Worm (Caenorhabditis elegans) whole organism, L2 larva: ENCODE measurements around the gene srg-24.
A peak's percentile ranks its signal among the peaks of the same experiment; 100 is the strongest.
"Not testable (repeated sequence)": the region's sequence is repeated elsewhere in the genome, so short reads cannot be mapped to it uniquely, and the experiment has no call there.

ENCODE experiments used
- C34F6.9 ChIP-seq: fragments of 150-350 bp; optimal IDR thresholded peaks from 2 replicates; lab custom pipeline; 2014; ENCODE audit warnings: missing biosample characterization, missing genetic modification characterization
- F13H6.1 ChIP-seq: sonication (generic microtip); optimal IDR thresholded peaks from 2 replicates; lab custom pipeline; 2016; ENCODE audit warnings: missing genetic modification characterization, missing compliant biosample characterization
- Y55F3AM.14 ChIP-seq: fragments of 200-800 bp; sonication (Bioruptor generic); optimal IDR thresholded peaks from 2 replicates; lab custom pipeline; 2018; ENCODE audit warnings: mild to moderate bottlenecking, missing genetic modification characterization, missing compliant biosample characterization
- ZK546.5 ChIP-seq: sonication (generic microtip); optimal IDR thresholded peaks from 2 replicates; lab custom pipeline; 2017; ENCODE audit warnings: missing biosample characterization, missing genetic modification characterization
- alr-1 ChIP-seq: fragments of 150-350 bp; optimal IDR thresholded peaks from 2 replicates; lab custom pipeline; 2014; ENCODE audit warnings: missing biosample characterization, missing genetic modification characterization
- aly-2 ChIP-seq: fragments of 150-350 bp; optimal IDR thresholded peaks from 2 replicates; lab custom pipeline; 2014; ENCODE audit warnings: missing biosample characterization, missing genetic modification characterization
- blmp-1 ChIP-seq: sonication (generic microtip); optimal IDR thresholded peaks from 2 replicates; lab custom pipeline; 2017; ENCODE audit warnings: missing genetic modification characterization, mild to moderate bottlenecking, missing compliant biosample characterization, antibody characterized with exemption, moderate library complexity; ENCODE audit not compliant: insufficient read depth
- ceh-16 ChIP-seq: fragments of 150-350 bp; optimal IDR thresholded peaks from 2 replicates; lab custom pipeline; 2014; ENCODE audit warnings: missing biosample characterization, missing genetic modification characterization
- ceh-82 ChIP-seq: fragments of 150-350 bp; optimal IDR thresholded peaks from 2 replicates; lab custom pipeline; 2014; ENCODE audit warnings: missing biosample characterization, missing genetic modification characterization
- crh-2 ChIP-seq: sonication (generic microtip); optimal IDR thresholded peaks from 2 replicates; lab custom pipeline; 2017; ENCODE audit warnings: missing biosample characterization, missing genetic modification characterization
- dmd-4 ChIP-seq: sonication (generic microtip); optimal IDR thresholded peaks from 2 replicates; lab custom pipeline; 2017; ENCODE audit warnings: missing biosample characterization, missing genetic modification characterization
- egl-27 ChIP-seq: sonication (generic microtip); optimal IDR thresholded peaks from 3 replicates; lab custom pipeline; 2017; ENCODE audit warnings: missing biosample characterization, missing genetic modification reagents, missing genetic modification characterization
- elt-1 ChIP-seq: fragments of 150-350 bp; optimal IDR thresholded peaks from 2 replicates; lab custom pipeline; 2014; ENCODE audit warnings: missing biosample characterization, missing genetic modification characterization
- fos-1 ChIP-seq: fragments of 150-350 bp; optimal IDR thresholded peaks from 2 replicates; lab custom pipeline; 2014; ENCODE audit warnings: missing biosample characterization, missing genetic modification characterization
- gmeb-1 ChIP-seq: fragments of 150-350 bp; optimal IDR thresholded peaks from 2 replicates; lab custom pipeline; 2014; ENCODE audit warnings: missing biosample characterization, missing genetic modification characterization
- lin-11 ChIP-seq: fragments of 150-350 bp; sonication (generic microtip); optimal IDR thresholded peaks from 2 replicates; lab custom pipeline; 2014; ENCODE audit warnings: missing biosample characterization, missing genetic modification characterization, inconsistent platforms, mixed read lengths
- lin-13 ChIP-seq: fragments of 150-350 bp; optimal IDR thresholded peaks from 2 replicates; lab custom pipeline; 2014; ENCODE audit warnings: missing biosample characterization, missing genetic modification reagents, missing genetic modification characterization
- lin-39 ChIP-seq: fragments of 150-350 bp; optimal IDR thresholded peaks from 2 replicates; lab custom pipeline; 2014; ENCODE audit warnings: missing biosample characterization, missing genetic modification reagents, missing genetic modification characterization
- mab-5 ChIP-seq: fragments of 150-350 bp; optimal IDR thresholded peaks from 2 replicates; lab custom pipeline; 2014; ENCODE audit warnings: missing biosample characterization, missing genetic modification characterization
- mdl-1 ChIP-seq, 2 experiments: fragments of 150-350 bp in 1 of 2; sonication (generic microtip) in 1 of 2; optimal IDR thresholded peaks; 2 replicates each; lab custom pipeline; 2017; ENCODE audit warnings: missing biosample characterization in 2 of 2, missing genetic modification characterization in 2 of 2
- nhr-10 ChIP-seq: sonication (generic microtip); optimal IDR thresholded peaks from 2 replicates; lab custom pipeline; 2017; ENCODE audit warnings: missing biosample characterization, missing genetic modification characterization
- nhr-11 ChIP-seq: fragments of 150-350 bp; optimal IDR thresholded peaks from 2 replicates; lab custom pipeline; 2014; ENCODE audit warnings: missing biosample characterization, missing genetic modification characterization
- nhr-129 ChIP-seq: fragments of 150-350 bp; optimal IDR thresholded peaks from 2 replicates; lab custom pipeline; 2014; ENCODE audit warnings: missing biosample characterization, missing genetic modification characterization
- nhr-21 ChIP-seq: fragments of 150-350 bp; optimal IDR thresholded peaks from 2 replicates; lab custom pipeline; 2014; ENCODE audit warnings: missing biosample characterization, missing genetic modification characterization
- nhr-23 ChIP-seq: fragments of 150-350 bp; optimal IDR thresholded peaks from 2 replicates; lab custom pipeline; 2014; ENCODE audit warnings: missing biosample characterization, missing genetic modification reagents, missing genetic modification characterization
- nhr-237 ChIP-seq: fragments of 150-350 bp; optimal IDR thresholded peaks from 2 replicates; lab custom pipeline; 2014; ENCODE audit warnings: missing biosample characterization, missing genetic modification characterization
- nhr-25 ChIP-seq: fragments of 150-350 bp; sonication (generic microtip); optimal IDR thresholded peaks from 3 replicates; lab custom pipeline; 2014; ENCODE audit warnings: missing biosample characterization, missing genetic modification characterization
- nhr-6 ChIP-seq: fragments of 150-350 bp; optimal IDR thresholded peaks from 2 replicates; lab custom pipeline; 2014; ENCODE audit warnings: missing biosample characterization, missing genetic modification characterization
- nhr-77 ChIP-seq: fragments of 150-350 bp; optimal IDR thresholded peaks from 2 replicates; lab custom pipeline; 2014; ENCODE audit warnings: missing biosample characterization, missing genetic modification characterization
- peb-1 ChIP-seq: fragments of 150-350 bp; optimal IDR thresholded peaks from 2 replicates; lab custom pipeline; 2014; ENCODE audit warnings: missing biosample characterization, missing genetic modification characterization
- skn-1 ChIP-seq: sonication (generic microtip); optimal IDR thresholded peaks from 2 replicates; lab custom pipeline; 2017; ENCODE audit warnings: missing biosample characterization, missing genetic modification characterization
- sma-9 ChIP-seq, 2 experiments: fragments of 150-350 bp in 1 of 2; sonication (generic microtip) in 1 of 2; optimal IDR thresholded peaks; 2 replicates each; lab custom pipeline; 2014 to 2016; ENCODE audit warnings: missing genetic modification characterization in 2 of 2, mild to moderate bottlenecking in 1 of 2, missing biosample characterization in 1 of 2, missing compliant biosample characterization in 1 of 2, missing genetic modification reagents in 1 of 2, moderate library complexity in 1 of 2
- snpc-4 ChIP-seq: fragments of 150-350 bp; optimal IDR thresholded peaks from 2 replicates; lab custom pipeline; 2014; ENCODE audit warnings: missing biosample characterization, missing genetic modification characterization
- unc-39 ChIP-seq: fragments of 150-350 bp; optimal IDR thresholded peaks from 2 replicates; lab custom pipeline; 2014; ENCODE audit warnings: missing biosample characterization, missing genetic modification characterization
- unc-55 ChIP-seq: fragments of 150-350 bp; sonication (generic microtip); optimal IDR thresholded peaks from 3 replicates; lab custom pipeline; 2014; ENCODE audit warnings: missing biosample characterization, missing genetic modification reagents, missing genetic modification characterization
- zag-1 ChIP-seq: fragments of 150-350 bp; optimal IDR thresholded peaks from 2 replicates; lab custom pipeline; 2014; ENCODE audit warnings: missing biosample characterization, missing genetic modification characterization
- ztf-1 ChIP-seq: fragments of 200-800 bp; sonication (Bioruptor generic); conservative IDR thresholded peaks from 2 replicates; pipeline ENCODE4 v1.3.6; 2022; ENCODE audit warnings: missing genetic modification characterization, missing compliant biosample characterization
- ztf-11 ChIP-seq: sonication (generic microtip); optimal IDR thresholded peaks from 2 replicates; lab custom pipeline; 2017; ENCODE audit warnings: missing biosample characterization, missing genetic modification characterization
- ztf-4 ChIP-seq: fragments of 150-350 bp; optimal IDR thresholded peaks from 2 replicates; lab custom pipeline; 2014; ENCODE audit warnings: missing biosample characterization, missing genetic modification characterization

srg-24 gene

DNA sequence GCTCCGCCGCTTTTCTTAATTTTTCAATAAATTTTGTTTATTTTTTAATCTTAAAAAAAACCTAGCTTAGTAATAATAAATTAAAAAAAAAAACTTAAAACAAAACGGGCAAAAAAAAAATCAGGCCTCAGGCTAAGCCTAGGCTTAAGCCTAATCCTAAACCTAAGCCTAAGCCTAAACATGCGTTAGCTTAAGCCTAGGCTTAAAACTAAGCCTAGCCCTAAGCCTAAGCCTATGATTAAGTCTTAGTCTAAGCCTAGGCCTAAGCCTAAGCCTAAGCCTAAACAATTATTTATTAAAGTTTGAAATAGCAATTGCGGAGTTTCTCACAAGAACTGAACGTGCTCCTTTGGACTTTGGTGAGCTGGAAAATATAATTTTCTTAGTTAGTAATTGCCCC, 34.8 kb upstream of the srg-24 start:
- TF ChIP-seq sma-9 (GFP tag; optimal IDR thresholded peaks at IDR 0.05; lab: Kevin White, UChicago) (no peak), sma-9 (tag; optimal IDR thresholded peaks at IDR 0.05; lab: Kevin White, UChicago) (no peak), ZK546.5 (tag; lab: Kevin White, UChicago) (no peak), nhr-10 (tag; lab: Kevin White, UChicago) (no peak), gmeb-1 (tag; lab: Kevin White, UChicago) (no peak), ztf-4 (tag; lab: Kevin White, UChicago) (no peak), fos-1 (tag; lab: Kevin White, UChicago) (no peak), skn-1 (tag; lab: Kevin White, UChicago) (no peak), nhr-11 (no peak), lin-11 (tag; lab: Kevin White, UChicago) (no peak), alr-1 (tag; lab: Kevin White, UChicago) (no peak), crh-2 (no peak), snpc-4 (tag; lab: Kevin White, UChicago) (no peak), unc-39 (tag; lab: Kevin White, UChicago) (no peak), nhr-77 (tag; lab: Kevin White, UChicago) (no peak), peb-1 (tag; lab: Kevin White, UChicago) (no peak), ceh-82 (no peak), mdl-1 (tag; optimal IDR thresholded peaks at IDR 0.05; lab: Kevin White, UChicago) (no peak), unc-55 (GFP tag; lab: Kevin White, UChicago) (no peak)

DNA sequence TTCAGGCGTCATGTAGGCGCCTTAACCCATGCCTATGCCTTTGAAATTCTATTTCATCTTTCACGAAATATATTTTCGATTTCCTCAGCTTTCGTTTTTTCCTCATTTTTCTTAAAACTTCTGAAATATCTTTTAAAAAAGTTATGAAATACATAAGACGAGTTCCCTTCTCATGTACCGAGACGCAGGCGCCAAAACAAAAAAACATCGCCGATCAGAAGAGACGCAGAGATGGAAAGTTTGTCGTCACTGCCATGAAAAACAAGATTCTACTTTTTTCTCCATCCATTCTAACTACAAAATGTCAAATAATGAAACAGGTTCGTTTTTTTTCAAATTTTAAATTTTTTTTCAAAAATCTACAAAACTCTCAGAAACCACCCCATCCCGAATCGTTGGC, 28.6 kb upstream of the srg-24 start, which contains the start of gene chil-24:
Gene chil-24 (plus strand): TSS at position 156 of the 400 bp plus-strand sequence.
- TF ChIP-seq ztf-1 (no peak), sma-9 (GFP tag; optimal IDR thresholded peaks at IDR 0.05; lab: Kevin White, UChicago) (peak; percentile 7), sma-9 (tag; optimal IDR thresholded peaks at IDR 0.05; lab: Kevin White, UChicago) (no peak), nhr-237 (no peak), unc-55 (GFP tag; lab: Kevin White, UChicago) (peak; percentile 16)

DNA sequence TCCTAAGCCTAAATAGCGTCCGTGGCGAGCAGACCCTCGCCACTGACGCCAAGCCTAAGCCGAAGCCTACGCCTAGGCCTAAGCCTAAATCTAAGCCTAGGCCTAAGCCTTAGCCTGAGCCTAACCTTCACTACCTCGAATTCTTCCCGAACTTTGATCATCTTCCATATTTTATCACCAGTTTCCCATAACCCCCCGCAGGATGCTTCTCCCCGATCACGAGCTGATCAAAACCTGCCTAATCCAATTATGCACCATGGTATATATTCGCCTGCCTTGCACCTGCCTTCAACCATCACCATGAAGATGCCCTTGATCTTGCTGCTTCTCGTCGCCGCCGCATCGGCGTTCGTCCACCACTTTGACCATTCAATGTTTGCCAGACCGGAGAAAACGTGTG, 26.3 kb upstream of the srg-24 start, which contains the start of gene ins-31:
Gene ins-31 (plus strand): TSS at position 301 of the 400 bp plus-strand sequence.
- TF ChIP-seq nhr-10 (tag; lab: Kevin White, UChicago); lin-13 (GFP tag; lab: Kevin White, UChicago); sma-9 (GFP tag; optimal IDR thresholded peaks at IDR 0.05; lab: Kevin White, UChicago); sma-9 (tag; optimal IDR thresholded peaks at IDR 0.05; lab: Kevin White, UChicago): not testable (repeated sequence)

DNA sequence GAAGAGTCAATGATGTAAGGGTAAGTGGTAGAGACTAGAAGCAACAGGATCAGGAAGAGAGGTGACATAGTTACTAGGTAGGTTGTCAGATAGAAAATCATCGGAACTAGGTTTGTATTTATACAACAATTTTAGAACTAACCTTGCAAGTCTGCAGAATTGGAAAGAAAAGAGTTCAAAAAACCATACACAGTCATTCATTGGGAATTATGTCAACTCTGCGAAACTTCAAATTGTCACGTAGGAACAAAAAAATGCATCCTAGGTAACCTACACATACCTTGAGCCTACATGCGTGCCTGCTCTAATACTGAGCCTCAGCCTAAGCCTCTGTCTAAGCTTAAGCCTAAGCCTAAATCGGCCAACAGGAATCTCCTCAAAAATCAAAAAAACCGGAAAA, 25.9 kb upstream of the srg-24 start, which contains the start of gene ins-19:
Gene ins-19 (minus strand): TSS at position 101 of the 400 bp plus-strand sequence.
- TF ChIP-seq nhr-129 (no peak), egl-27 (tag; lab: Kevin White, UChicago) (no peak), peb-1 (tag; lab: Kevin White, UChicago) (no peak), nhr-23 (tag; lab: Kevin White, UChicago) (no peak), nhr-77 (tag; lab: Kevin White, UChicago) (no peak), Y55F3AM.14 (GFP tag; lab: Kevin White, UChicago) (no peak), nhr-237 (no peak), lin-13 (GFP tag; lab: Kevin White, UChicago) (no peak), ceh-16 (no peak), blmp-1 (tag; lab: Kevin White, UChicago) (no peak), lin-11 (tag; lab: Kevin White, UChicago) (no peak), skn-1 (tag; lab: Kevin White, UChicago) (no peak), nhr-21 (tag; lab: Kevin White, UChicago) (no peak), alr-1 (tag; lab: Kevin White, UChicago) (no peak), fos-1 (tag; lab: Kevin White, UChicago) (no peak), nhr-25 (no peak), lin-39 (tag; lab: Kevin White, UChicago) (no peak), ztf-4 (tag; lab: Kevin White, UChicago) (no peak), nhr-10 (tag; lab: Kevin White, UChicago) (no peak)

DNA sequence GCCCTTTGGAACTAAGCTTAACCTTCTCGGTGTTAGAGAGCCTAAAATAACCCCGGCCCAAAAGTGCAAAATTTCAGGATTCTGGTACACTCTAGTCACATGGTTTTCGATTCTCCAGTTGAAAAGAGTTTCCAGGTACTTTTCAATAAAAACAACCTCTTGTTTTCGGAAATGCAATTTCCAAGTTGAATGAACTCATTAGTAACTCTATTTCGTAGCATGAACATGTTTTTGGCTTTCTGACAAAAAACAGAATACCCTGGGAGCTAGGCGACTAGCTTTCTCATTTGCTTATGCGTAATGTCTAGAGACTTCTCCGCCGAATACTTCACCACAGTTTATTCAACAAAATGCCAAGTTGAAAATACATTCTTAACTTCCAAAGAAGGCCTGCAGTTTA, 22.8 kb upstream of the srg-24 start, which contains the start of gene srh-71:
Gene srh-71 (plus strand): TSS at position 301 of the 400 bp plus-strand sequence.
- TF ChIP-seq ZK546.5 (tag; lab: Kevin White, UChicago), result no peak
- no peak for TF ChIP-seq dmd-4 (tag; lab: Kevin White, UChicago)
- TF ChIP-seq C34F6.9 (tag; lab: Kevin White, UChicago), result no peak
- TF ChIP-seq nhr-23 (tag; lab: Kevin White, UChicago), result no peak
- no peak for TF ChIP-seq zag-1 (tag; lab: Kevin White, UChicago)
- no peak for TF ChIP-seq ztf-1
- no peak for TF ChIP-seq ztf-11 (tag; lab: Kevin White, UChicago)
- TF ChIP-seq peb-1 (tag; lab: Kevin White, UChicago), result no peak
- no peak for TF ChIP-seq skn-1 (tag; lab: Kevin White, UChicago)
- no peak for TF ChIP-seq nhr-237
- TF ChIP-seq mab-5 (tag; lab: Kevin White, UChicago), result no peak
- TF ChIP-seq F13H6.1 (tag; lab: Kevin White, UChicago), result no peak
- no peak for TF ChIP-seq nhr-6 (tag; lab: Kevin White, UChicago)
- TF ChIP-seq aly-2, result no peak
- no peak for TF ChIP-seq ceh-16
- TF ChIP-seq nhr-11, result no peak
- TF ChIP-seq unc-39 (tag; lab: Kevin White, UChicago), result no peak
- no peak for TF ChIP-seq nhr-129
- no peak for TF ChIP-seq elt-1 (tag; lab: Kevin White, UChicago)
